Fruit fly (Drosophila melanogaster): ENCODE measurements around the gene kraken.

- TF ChIP-seq OdsH (GFP tag; optimal IDR thresholded peaks at IDR 0.05) (no peak), svp (GFP tag) (no peak), Gug (GFP tag; IDR thresholded peaks at IDR 0.05) (no peak), CG6854 (GFP tag; optimal IDR thresholded peaks at IDR 0.05) (no peak), net (GFP tag; optimal IDR thresholded peaks at IDR 0.05) (no peak), CG10631 (GFP tag; optimal IDR thresholded peaks at IDR 0.05) (no peak), dsx (GFP tag; optimal IDR thresholded peaks at IDR 0.05; ENCODE audit: poor library complexity, severe bottlenecking) (no peak), Ets96B (tag; optimal IDR thresholded peaks at IDR 0.05) (no peak), spab (GFP tag; optimal IDR thresholded peaks at IDR 0.05) (no peak), Sox15 (GFP tag; optimal IDR thresholded peaks at IDR 0.05) (no peak), fd59A (GFP tag; optimal IDR thresholded peaks at IDR 0.05) (no peak)
Measured at dm6 chr2L:856001-856400, 3.4 kb downstream of the kraken start.

All from whole organism, prepupa.